Worm (Caenorhabditis elegans): ENCODE measurements around the gene gar-2.

gar-2 gene

ce11 chrIII:6360114-6360513 is 50.9 kb downstream of the gar-2 start:
- TF ChIP-seq B0310.2 (tag; optimal IDR thresholded peaks at IDR 0.05) (no peak), tra-4 (tag; optimal IDR thresholded peaks at IDR 0.05) (no peak), hmbx-1 (tag; optimal IDR thresholded peaks at IDR 0.05) (no peak), ama-1 (optimal IDR thresholded peaks at IDR 0.05) (no peak), pes-1 (GFP tag; IDR thresholded peaks at IDR 0.05) (no peak), ceh-13 (GFP tag; optimal IDR thresholded peaks at IDR 0.05) (no peak), hmg-4 (GFP tag; optimal IDR thresholded peaks at IDR 0.05) (no peak), tbx-37 (GFP tag; conservative IDR thresholded peaks at IDR 0.05) (no peak), tbx-11 (GFP tag; IDR thresholded peaks at IDR 0.05) (no peak)

ce11 chrIII:6360825-6361224 is 51.7 kb downstream of the gar-2 start:
- TF ChIP-seq ama-1 (optimal IDR thresholded peaks at IDR 0.05): no peak
- TF ChIP-seq ceh-13 (GFP tag; optimal IDR thresholded peaks at IDR 0.05): no peak
- TF ChIP-seq tbx-11 (GFP tag; IDR thresholded peaks at IDR 0.05): no peak
- TF ChIP-seq hmbx-1 (tag; optimal IDR thresholded peaks at IDR 0.05): no peak
- TF ChIP-seq tbx-37 (GFP tag; conservative IDR thresholded peaks at IDR 0.05): no peak
- no peak for TF ChIP-seq scrt-1 (GFP tag; IDR thresholded peaks at IDR 0.05)
- TF ChIP-seq pes-1 (GFP tag; IDR thresholded peaks at IDR 0.05): no peak
- no peak for TF ChIP-seq sea-1 (GFP tag; conservative IDR thresholded peaks at IDR 0.05)
- no peak for TF ChIP-seq tra-4 (tag; optimal IDR thresholded peaks at IDR 0.05)
- no peak for TF ChIP-seq B0310.2 (tag; optimal IDR thresholded peaks at IDR 0.05)
- TF ChIP-seq hnd-1 (tag; optimal IDR thresholded peaks at IDR 0.05): no peak
- no peak for TF ChIP-seq F13C5.2 (tag; optimal IDR thresholded peaks at IDR 0.05)
- TF ChIP-seq hmg-4 (GFP tag; optimal IDR thresholded peaks at IDR 0.05): no peak
- TF ChIP-seq ets-7 (tag; optimal IDR thresholded peaks at IDR 0.05): no peak
- TF ChIP-seq flt-1 (GFP tag; IDR thresholded peaks at IDR 0.05): no peak
- TF ChIP-seq aly-1 (tag; optimal IDR thresholded peaks at IDR 0.05): no peak
- no peak for TF ChIP-seq ceh-36 (tag; optimal IDR thresholded peaks at IDR 0.05)

ce11 chrIII:6361560-6361959 is 52.4 kb downstream of the gar-2 start:
- TF ChIP-seq flt-1 (GFP tag; IDR thresholded peaks at IDR 0.05) (no peak), tbx-37 (GFP tag; conservative IDR thresholded peaks at IDR 0.05) (no peak), B0310.2 (tag; optimal IDR thresholded peaks at IDR 0.05) (no peak), sea-1 (GFP tag; conservative IDR thresholded peaks at IDR 0.05) (no peak), F13C5.2 (tag; optimal IDR thresholded peaks at IDR 0.05) (no peak)

- TF ChIP-seq B0310.2 (tag; optimal IDR thresholded peaks at IDR 0.05) (no peak), hmbx-1 (tag; optimal IDR thresholded peaks at IDR 0.05) (no peak), tbx-11 (GFP tag; IDR thresholded peaks at IDR 0.05) (no peak), F13C5.2 (tag; optimal IDR thresholded peaks at IDR 0.05) (no peak), flt-1 (GFP tag; IDR thresholded peaks at IDR 0.05) (no peak), aly-1 (tag; optimal IDR thresholded peaks at IDR 0.05) (no peak), pes-1 (GFP tag; IDR thresholded peaks at IDR 0.05) (no peak), hmg-4 (GFP tag; optimal IDR thresholded peaks at IDR 0.05) (no peak), ceh-13 (GFP tag; optimal IDR thresholded peaks at IDR 0.05) (no peak), tbx-37 (GFP tag; conservative IDR thresholded peaks at IDR 0.05) (no peak), ceh-36 (tag; optimal IDR thresholded peaks at IDR 0.05) (no peak), hnd-1 (tag; optimal IDR thresholded peaks at IDR 0.05) (no peak), scrt-1 (GFP tag; IDR thresholded peaks at IDR 0.05) (no peak), tra-4 (tag; optimal IDR thresholded peaks at IDR 0.05) (no peak), ama-1 (optimal IDR thresholded peaks at IDR 0.05) (no peak), ets-7 (tag; optimal IDR thresholded peaks at IDR 0.05) (no peak), sea-1 (GFP tag; conservative IDR thresholded peaks at IDR 0.05) (no peak)
Measured at ce11 chrIII:6362323-6362922, 53.3 kb downstream of the gar-2 start.

- TF ChIP-seq hnd-1 (tag; optimal IDR thresholded peaks at IDR 0.05) (no peak), ama-1 (optimal IDR thresholded peaks at IDR 0.05) (no peak), B0310.2 (tag; optimal IDR thresholded peaks at IDR 0.05) (no peak), ceh-13 (GFP tag; optimal IDR thresholded peaks at IDR 0.05) (no peak), tra-4 (tag; optimal IDR thresholded peaks at IDR 0.05) (no peak), tbx-11 (GFP tag; IDR thresholded peaks at IDR 0.05) (no peak), aly-1 (tag; optimal IDR thresholded peaks at IDR 0.05) (no peak), flt-1 (GFP tag; IDR thresholded peaks at IDR 0.05) (no peak), ets-7 (tag; optimal IDR thresholded peaks at IDR 0.05) (no peak), ceh-36 (tag; optimal IDR thresholded peaks at IDR 0.05) (no peak), sea-1 (GFP tag; conservative IDR thresholded peaks at IDR 0.05) (no peak), F13C5.2 (tag; optimal IDR thresholded peaks at IDR 0.05) (no peak), tbx-37 (GFP tag; conservative IDR thresholded peaks at IDR 0.05) (no peak), pes-1 (GFP tag; IDR thresholded peaks at IDR 0.05) (no peak), hmbx-1 (tag; optimal IDR thresholded peaks at IDR 0.05) (no peak), hmg-4 (GFP tag; optimal IDR thresholded peaks at IDR 0.05) (no peak), scrt-1 (GFP tag; IDR thresholded peaks at IDR 0.05) (no peak)
Measured at ce11 chrIII:6364395-6364794, 55.2 kb downstream of the gar-2 start.

- no peak for TF ChIP-seq hmbx-1 (tag; optimal IDR thresholded peaks at IDR 0.05)
- TF ChIP-seq hnd-1 (tag; optimal IDR thresholded peaks at IDR 0.05): no peak
- TF ChIP-seq ama-1 (optimal IDR thresholded peaks at IDR 0.05): no peak
- TF ChIP-seq hmg-4 (GFP tag; optimal IDR thresholded peaks at IDR 0.05): no peak
- no peak for TF ChIP-seq B0310.2 (tag; optimal IDR thresholded peaks at IDR 0.05)
- TF ChIP-seq scrt-1 (GFP tag; IDR thresholded peaks at IDR 0.05): no peak
- TF ChIP-seq aly-1 (tag; optimal IDR thresholded peaks at IDR 0.05): no peak
- TF ChIP-seq pes-1 (GFP tag; IDR thresholded peaks at IDR 0.05): no peak
- TF ChIP-seq tbx-37 (GFP tag; conservative IDR thresholded peaks at IDR 0.05): no peak
- no peak for TF ChIP-seq ets-7 (tag; optimal IDR thresholded peaks at IDR 0.05)
Measured at ce11 chrIII:6367712-6368111, 58.5 kb downstream of the gar-2 start, which contains the start of the genes C56G2.15 and thoc-2. TSS of gene C56G2.15 (minus strand) at chrIII:6367899. TSS of gene thoc-2 (plus strand) at chrIII:6368042.

ce11 chrIII:6368524-6368923 is 59.4 kb downstream of the gar-2 start:
- TF ChIP-seq hmbx-1 (tag; optimal IDR thresholded peaks at IDR 0.05) (no peak), ceh-13 (GFP tag; optimal IDR thresholded peaks at IDR 0.05) (no peak), flt-1 (GFP tag; IDR thresholded peaks at IDR 0.05) (no peak), tbx-11 (GFP tag; IDR thresholded peaks at IDR 0.05) (no peak), pes-1 (GFP tag; IDR thresholded peaks at IDR 0.05) (no peak), hmg-4 (GFP tag; optimal IDR thresholded peaks at IDR 0.05) (no peak), hnd-1 (tag; optimal IDR thresholded peaks at IDR 0.05) (no peak), ama-1 (optimal IDR thresholded peaks at IDR 0.05) (no peak), ceh-36 (tag; optimal IDR thresholded peaks at IDR 0.05) (no peak), tra-4 (tag; optimal IDR thresholded peaks at IDR 0.05) (no peak), B0310.2 (tag; optimal IDR thresholded peaks at IDR 0.05) (no peak), ets-7 (tag; optimal IDR thresholded peaks at IDR 0.05) (no peak), F13C5.2 (tag; optimal IDR thresholded peaks at IDR 0.05) (no peak), scrt-1 (GFP tag; IDR thresholded peaks at IDR 0.05) (no peak), tbx-37 (GFP tag; conservative IDR thresholded peaks at IDR 0.05) (no peak)

Measured in whole organism, early embryonic.